Worm (Caenorhabditis elegans): ENCODE results near the gene C02E7.6.

Gene C02E7.6

ce11 chrV:4956529-4956928 lies 37.5 kb downstream of the C02E7.6 start, which contains the start of gene str-208:
TSS of gene str-208 (plus strand) at chrV:4956829.
- no peak for TF ChIP-seq ceh-83 (GFP tag; optimal IDR thresholded peaks at IDR 0.05)
- TF ChIP-seq pha-4 (tag; optimal IDR thresholded peaks at IDR 0.05) = no peak
- TF ChIP-seq unc-39 (tag; optimal IDR thresholded peaks at IDR 0.05) = no peak
- no peak for TF ChIP-seq snpc-4 (tag; optimal IDR thresholded peaks at IDR 0.05)
- no peak for TF ChIP-seq blmp-1 (tag; optimal IDR thresholded peaks at IDR 0.05)
- no peak for TF ChIP-seq cnd-1 (tag; optimal IDR thresholded peaks at IDR 0.05)
- TF ChIP-seq unc-62 (GFP tag; optimal IDR thresholded peaks at IDR 0.05) = no peak
- TF ChIP-seq elt-3 (tag; optimal IDR thresholded peaks at IDR 0.05) = no peak
- no peak for TF ChIP-seq unc-120 (tag; optimal IDR thresholded peaks at IDR 0.05; ENCODE audit: poor library complexity, severe bottlenecking)
- TF ChIP-seq ham-2 (GFP tag; optimal IDR thresholded peaks at IDR 0.05) = no peak
- no peak for TF ChIP-seq flh-1 (GFP tag; optimal IDR thresholded peaks at IDR 0.05)
- no peak for TF ChIP-seq lsy-2 (tag; optimal IDR thresholded peaks at IDR 0.05)
- TF ChIP-seq nhr-237 (tag; optimal IDR thresholded peaks at IDR 0.05) = no peak
- TF ChIP-seq lin-32 (GFP tag; optimal IDR thresholded peaks at IDR 0.05) = no peak
- no peak for TF ChIP-seq ztf-11 (tag; optimal IDR thresholded peaks at IDR 0.05)
- no peak for TF ChIP-seq nhr-2 (tag; optimal IDR thresholded peaks at IDR 0.05)

ce11 chrV:4957619-4958018 lies 38.6 kb downstream of the C02E7.6 start:
- no peak for TF ChIP-seq zip-8 (tag; optimal IDR thresholded peaks at IDR 0.05)
- TF ChIP-seq nhr-28 (tag; optimal IDR thresholded peaks at IDR 0.05) = no peak
- TF ChIP-seq ceh-43 (GFP tag; optimal IDR thresholded peaks at IDR 0.05) = no peak
- TF ChIP-seq mep-1 (tag; optimal IDR thresholded peaks at IDR 0.05) = no peak
- no peak for TF ChIP-seq sptf-1 (tag; optimal IDR thresholded peaks at IDR 0.05)
- no peak for TF ChIP-seq bed-3 (GFP tag; optimal IDR thresholded peaks at IDR 0.05)
- TF ChIP-seq drap-1 (GFP tag; optimal IDR thresholded peaks at IDR 0.05) = no peak
- TF ChIP-seq lin-32 (GFP tag; optimal IDR thresholded peaks at IDR 0.05) = no peak
- TF ChIP-seq snpc-4 (tag; optimal IDR thresholded peaks at IDR 0.05) = no peak
- TF ChIP-seq ceh-83 (GFP tag; optimal IDR thresholded peaks at IDR 0.05) = no peak
- TF ChIP-seq pha-4 (tag; optimal IDR thresholded peaks at IDR 0.05) = no peak
- no peak for TF ChIP-seq cnd-1 (tag; optimal IDR thresholded peaks at IDR 0.05)

- no peak for TF ChIP-seq ceh-39 (tag; optimal IDR thresholded peaks at IDR 0.05)
Measured at ce11 chrV:4960686-4961085, 41.7 kb downstream of the C02E7.6 start.

- TF ChIP-seq nhr-76 (tag; optimal IDR thresholded peaks at IDR 0.05) (no peak), ceh-83 (GFP tag; optimal IDR thresholded peaks at IDR 0.05) (peak; percentile 59), ham-2 (GFP tag; optimal IDR thresholded peaks at IDR 0.05) (peak; percentile 54), ces-1 (GFP tag; optimal IDR thresholded peaks at IDR 0.05) (peak; percentile 40)
Measured at ce11 chrV:4962968-4963367, 44.0 kb downstream of the C02E7.6 start, which contains the start of gene tam-1. TSS of gene tam-1 (minus strand) at chrV:4963102.

- TF ChIP-seq bed-3 (GFP tag; optimal IDR thresholded peaks at IDR 0.05) (no peak), nhr-12 (tag; optimal IDR thresholded peaks at IDR 0.05) (no peak), ceh-43 (GFP tag; optimal IDR thresholded peaks at IDR 0.05) (no peak), lsy-2 (tag; optimal IDR thresholded peaks at IDR 0.05) (no peak), lin-32 (GFP tag; optimal IDR thresholded peaks at IDR 0.05) (no peak), nhr-237 (tag; optimal IDR thresholded peaks at IDR 0.05) (no peak), elt-1 (tag; optimal IDR thresholded peaks at IDR 0.05; ENCODE audit: borderline replicate concordance, insufficient read depth) (no peak), cnd-1 (tag; optimal IDR thresholded peaks at IDR 0.05) (no peak), drap-1 (GFP tag; optimal IDR thresholded peaks at IDR 0.05) (no peak), mab-5 (tag; optimal IDR thresholded peaks at IDR 0.05) (no peak), unc-39 (tag; optimal IDR thresholded peaks at IDR 0.05) (no peak), zip-8 (tag; optimal IDR thresholded peaks at IDR 0.05) (no peak), pha-4 (tag; optimal IDR thresholded peaks at IDR 0.05) (no peak), blmp-1 (tag; optimal IDR thresholded peaks at IDR 0.05) (no peak), nhr-76 (tag; optimal IDR thresholded peaks at IDR 0.05) (no peak)
Measured at ce11 chrV:4963606-4964005, 44.6 kb downstream of the C02E7.6 start.

ce11 chrV:4964020-4964635 lies 45.1 kb downstream of the C02E7.6 start:
- TF ChIP-seq snpc-4 (tag; optimal IDR thresholded peaks at IDR 0.05) = no peak
- no peak for TF ChIP-seq tbx-8 (GFP tag; optimal IDR thresholded peaks at IDR 0.05)
- TF ChIP-seq sem-2 (GFP tag; optimal IDR thresholded peaks at IDR 0.05) = no peak
- TF ChIP-seq unc-39 (tag; optimal IDR thresholded peaks at IDR 0.05) = no peak
- TF ChIP-seq cnd-1 (tag; optimal IDR thresholded peaks at IDR 0.05) = peak; percentile 78
- peak; percentile 53 for TF ChIP-seq ham-2 (GFP tag; optimal IDR thresholded peaks at IDR 0.05)
- peak; percentile 73 for TF ChIP-seq ztf-11 (tag; optimal IDR thresholded peaks at IDR 0.05)
- no peak for TF ChIP-seq elt-3 (tag; optimal IDR thresholded peaks at IDR 0.05)
- peak; percentile 70 for TF ChIP-seq unc-120 (tag; optimal IDR thresholded peaks at IDR 0.05; ENCODE audit: poor library complexity, severe bottlenecking)
- TF ChIP-seq mls-2 (tag; optimal IDR thresholded peaks at IDR 0.05) = peak; percentile 74
- no peak for TF ChIP-seq lsy-2 (tag; optimal IDR thresholded peaks at IDR 0.05)
- peak; percentile 78 for TF ChIP-seq lin-32 (GFP tag; optimal IDR thresholded peaks at IDR 0.05)
- peak; percentile 64 for TF ChIP-seq M03D4.4 (tag; optimal IDR thresholded peaks at IDR 0.05)
- peak; percentile 76 for TF ChIP-seq sptf-1 (tag; optimal IDR thresholded peaks at IDR 0.05)
- peak; percentile 63 for TF ChIP-seq unc-62 (GFP tag; optimal IDR thresholded peaks at IDR 0.05)
- TF ChIP-seq flh-1 (GFP tag; optimal IDR thresholded peaks at IDR 0.05) = no peak
- TF ChIP-seq nhr-12 (tag; optimal IDR thresholded peaks at IDR 0.05) = no peak
- TF ChIP-seq nhr-237 (tag; optimal IDR thresholded peaks at IDR 0.05) = no peak
- no peak for TF ChIP-seq zip-8 (tag; optimal IDR thresholded peaks at IDR 0.05)
- no peak for TF ChIP-seq ces-1 (GFP tag; optimal IDR thresholded peaks at IDR 0.05)
- TF ChIP-seq ceh-43 (GFP tag; optimal IDR thresholded peaks at IDR 0.05) = peak; percentile 2
- TF ChIP-seq lin-13 (tag; optimal IDR thresholded peaks at IDR 0.05) = no peak
- no peak for TF ChIP-seq ceh-39 (tag; optimal IDR thresholded peaks at IDR 0.05)
- no peak for TF ChIP-seq drap-1 (GFP tag; optimal IDR thresholded peaks at IDR 0.05)
- TF ChIP-seq mep-1 (tag; optimal IDR thresholded peaks at IDR 0.05) = no peak
- no peak for TF ChIP-seq mab-5 (tag; optimal IDR thresholded peaks at IDR 0.05)
- TF ChIP-seq pha-4 (tag; optimal IDR thresholded peaks at IDR 0.05) = no peak
- no peak for TF ChIP-seq nhr-28 (tag; optimal IDR thresholded peaks at IDR 0.05)
- no peak for TF ChIP-seq elt-1 (tag; optimal IDR thresholded peaks at IDR 0.05; ENCODE audit: borderline replicate concordance, insufficient read depth)
